Worm (Caenorhabditis elegans) whole organism, L3 larva: Measurements from ENCODE around the gene T28D9.11.

ENCODE experiments used
- nhr-11 ChIP-seq: fragments of 150-350 bp; optimal IDR thresholded peaks from 2 replicates; lab custom pipeline; 2014; ENCODE audit warnings: missing biosample characterization, missing genetic modification characterization
- unc-62 ChIP-seq: fragments of 150-350 bp; sonication (generic microtip); optimal IDR thresholded peaks from 4 replicates; lab custom pipeline; 2014; ENCODE audit warnings: missing biosample characterization, missing genetic modification reagents, missing genetic modification characterization
- ztf-4 ChIP-seq: fragments of 150-350 bp; optimal IDR thresholded peaks from 2 replicates; lab custom pipeline; 2014; ENCODE audit warnings: missing biosample characterization, missing genetic modification characterization

- TF ChIP-seq unc-62 (GFP tag; lab: Kevin White, UChicago) (no peak), ztf-4 (tag; lab: Kevin White, UChicago) (no peak), nhr-11 (tag; lab: Kevin White, UChicago) (no peak)
These were observed 48.1 kb downstream of the T28D9.11 start, which contains the start of gene K06A1.2 for ce11 chrII:6443710-6444109.
